Fruit fly (Drosophila melanogaster): ENCODE results near the gene Fur1.

The Fur1 gene

DNA sequence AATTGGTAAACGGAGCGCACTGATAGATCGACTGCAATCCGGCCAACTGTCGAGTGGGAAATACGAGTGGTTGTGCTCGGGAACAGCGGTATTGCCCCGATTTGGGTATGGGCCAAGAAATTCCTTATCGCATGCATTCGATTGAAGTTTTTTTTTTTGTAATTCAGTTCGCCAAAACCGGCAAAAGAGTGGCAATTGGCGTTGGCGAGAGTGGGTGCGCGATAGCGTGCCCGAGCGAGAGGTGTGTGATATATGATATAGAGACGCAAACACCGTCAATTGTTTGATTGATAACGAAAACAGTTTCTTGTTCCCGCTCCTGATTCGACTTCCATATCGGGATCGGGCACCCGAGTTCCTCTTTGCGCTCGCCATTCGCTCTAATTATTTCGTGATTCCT is 159.1 kb downstream of the Fur1 start, which contains the start of gene CG31087:
CG31087 (minus strand) TSS at position 63 of the 400 bp plus-strand sequence.
- TF ChIP-seq Deaf1 (tag; optimal IDR thresholded peaks at IDR 0.05) (peak; percentile 51), sens (GFP tag) (peak; percentile 67), Atf-2 (GFP tag; optimal IDR thresholded peaks at IDR 0.05) (no peak), chinmo (GFP tag; IDR thresholded peaks at IDR 0.05; ENCODE audit: partially characterized antibody) (0 out of 4 replicates have a peak, but pooled peaks have one; percentile 57), grn (GFP tag; optimal IDR thresholded peaks at IDR 0.05) (peak; percentile 12), lab (GFP tag; optimal IDR thresholded peaks at IDR 0.05) (peak; percentile 50), exex (tag; optimal IDR thresholded peaks at IDR 0.05) (peak; percentile 56), sd (tag; optimal IDR thresholded peaks at IDR 0.05) (peak; percentile 2), sug (tag; optimal IDR thresholded peaks at IDR 0.05) (peak; percentile 15), CG12769 (tag; optimal IDR thresholded peaks at IDR 0.05) (peak; percentile 40), Side (GFP tag; optimal IDR thresholded peaks at IDR 0.05) (no peak), Ravus (GFP tag; IDR thresholded peaks at IDR 0.05) (no peak), NC2β (GFP tag; optimal IDR thresholded peaks at IDR 0.05) (no peak), row (GFP tag; IDR thresholded peaks at IDR 0.05) (no peak)

DNA sequence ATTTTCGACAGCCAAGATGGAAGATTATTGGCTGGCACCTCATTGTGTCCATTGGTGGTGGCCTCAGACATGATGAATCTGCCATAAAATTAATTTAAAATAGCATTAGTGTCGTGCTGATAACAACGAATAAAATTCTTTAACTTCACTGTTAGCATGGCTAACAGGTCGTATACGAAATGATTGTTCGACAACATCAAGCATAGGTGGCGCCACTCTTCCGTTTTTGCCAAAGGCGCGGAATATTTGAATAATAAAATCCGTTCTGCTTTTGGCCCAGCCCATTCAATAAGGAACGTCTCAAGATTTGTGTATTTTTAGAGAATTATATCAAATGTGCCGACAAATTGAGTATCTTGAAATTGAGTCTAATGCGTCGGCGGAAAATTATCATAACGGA is 160.3 kb downstream of the Fur1 start:
- TF ChIP-seq CTCF (GFP tag; optimal IDR thresholded peaks at IDR 0.05), result peak; percentile 89
- no peak for TF ChIP-seq fd3F (GFP tag; optimal IDR thresholded peaks at IDR 0.05)
- peak; percentile 11 for TF ChIP-seq CG7839 (tag; optimal IDR thresholded peaks at IDR 0.05)
- peak; percentile 26 for TF ChIP-seq lab (GFP tag; optimal IDR thresholded peaks at IDR 0.05)
- peak; percentile 43 for TF ChIP-seq Ets65A (GFP tag)
- peak; percentile 63 for TF ChIP-seq E2f2 (GFP tag; IDR thresholded peaks at IDR 0.05)
- peak; percentile 11 for TF ChIP-seq CG3281 (GFP tag; optimal IDR thresholded peaks at IDR 0.05)
- peak; percentile 23 for TF ChIP-seq CG13296 (GFP tag; optimal IDR thresholded peaks at IDR 0.05)
- TF ChIP-seq zfh2 (GFP tag; optimal IDR thresholded peaks at IDR 0.05), result no peak
- no peak for TF ChIP-seq zfh1 (GFP tag; IDR thresholded peaks at IDR 0.05)
- peak; percentile 1 for TF ChIP-seq CG9437 (GFP tag; optimal IDR thresholded peaks at IDR 0.05)
- peak; percentile 27 for TF ChIP-seq Meics (GFP tag; optimal IDR thresholded peaks at IDR 0.05)
- no peak for TF ChIP-seq Opbp (GFP tag; IDR thresholded peaks at IDR 0.05; ENCODE audit: partially characterized antibody)
- TF ChIP-seq mirr (GFP tag; optimal IDR thresholded peaks at IDR 0.05), result peak; percentile 49
- TF ChIP-seq Ets97D (GFP tag; optimal IDR thresholded peaks at IDR 0.05), result peak; percentile 22
- no peak for TF ChIP-seq nau (GFP tag; optimal IDR thresholded peaks at IDR 0.05)
- peak; percentile 26 for TF ChIP-seq caup (GFP tag; optimal IDR thresholded peaks at IDR 0.05; ENCODE audit: severe bottlenecking)
- TF ChIP-seq bab2 (GFP tag; optimal IDR thresholded peaks at IDR 0.05), result no peak
- peak; percentile 29 for TF ChIP-seq CG15514 (GFP tag; optimal IDR thresholded peaks at IDR 0.05)
- TF ChIP-seq sna (GFP tag; IDR thresholded peaks at IDR 0.05; ENCODE audit: partially characterized antibody), result no peak
- TF ChIP-seq Med (GFP tag), result peak; percentile 70
- TF ChIP-seq CG14050 (GFP tag; IDR thresholded peaks at IDR 0.05), result no peak
- TF ChIP-seq Dp (GFP tag; optimal IDR thresholded peaks at IDR 0.05), result peak; percentile 45
- TF ChIP-seq tin (GFP tag; optimal IDR thresholded peaks at IDR 0.05), result no peak
- no peak for TF ChIP-seq grau (tag; optimal IDR thresholded peaks at IDR 0.05)
- peak; percentile 11 for TF ChIP-seq CG1233 (GFP tag; optimal IDR thresholded peaks at IDR 0.05)
- no peak for TF ChIP-seq CG8944 (GFP tag; optimal IDR thresholded peaks at IDR 0.05)
- TF ChIP-seq dan (GFP tag; IDR thresholded peaks at IDR 0.05), result no peak
- TF ChIP-seq bcd (GFP tag; optimal IDR thresholded peaks at IDR 0.05), result peak; percentile 3
- TF ChIP-seq CrebB (tag; optimal IDR thresholded peaks at IDR 0.05), result no peak
- TF ChIP-seq Dip2 (GFP tag; IDR thresholded peaks at IDR 0.05), result peak; percentile 84
